5 fruit fly cellular contexts compared by ENCODE assay signal in genomic region chr3R:11200042-11200884, dm6.
TF ChIP-seq lines count a peak whose summit lies in the region.

No protein-coding gene starts in this region.

- no peak for TF ChIP-seq CTCF in whole organism, embryonic (GFP tag; optimal IDR thresholded peaks at IDR 0.05; lab: Kevin White, UChicago)

TF ChIP-seq in whole organism, adult, 20 proteins besides CTCF, POLR2A, EP300 and RAD21:
- TF ChIP-seq CG14711 (tag; optimal IDR thresholded peaks at IDR 0.05; lab: Kevin White, UChicago) (peak; percentile 56), ovo (GFP tag; optimal IDR thresholded peaks at IDR 0.05; lab: Kevin White, UChicago) (no peak), cic (GFP tag; optimal IDR thresholded peaks at IDR 0.05; lab: Kevin White, UChicago) (peak; percentile 30), CG7045 (GFP tag; optimal IDR thresholded peaks at IDR 0.05; lab: Kevin White, UChicago) (peak; percentile 2), Mnt (GFP tag; optimal IDR thresholded peaks at IDR 0.05; lab: Kevin White, UChicago) (peak; percentile 27), kay (GFP tag; lab: Kevin White, UChicago; ENCODE audit: borderline replicate concordance) (peak; percentile 92)

TF ChIP-seq in whole organism, embryonic, 481 proteins besides CTCF, POLR2A, EP300 and RAD21 (continues in another document):
- no peak for TF ChIP-seq az2 (GFP tag; optimal IDR thresholded peaks at IDR 0.05; lab: Kevin White, UChicago)
- no peak for TF ChIP-seq chif (GFP tag; optimal IDR thresholded peaks at IDR 0.05; lab: Kevin White, UChicago)
- TF ChIP-seq CG17361 (GFP tag; IDR thresholded peaks at IDR 0.05; lab: Robert Waterston, UW), result 0 out of 3 replicates have a peak, but pooled peaks have one; percentile 46
- TF ChIP-seq toy (GFP tag; IDR thresholded peaks at IDR 0.05; lab: Robert Waterston, UW), result no peak
- TF ChIP-seq Dref (GFP tag; IDR thresholded peaks at IDR 0.05; lab: Robert Waterston, UW), result no peak
- TF ChIP-seq Fer2 (tag; optimal IDR thresholded peaks at IDR 0.05; lab: Kevin White, UChicago), result no peak
- TF ChIP-seq CG3065 (GFP tag; optimal IDR thresholded peaks at IDR 0.05; lab: Kevin White, UChicago), result no peak
- no peak for TF ChIP-seq CG31441 (GFP tag; IDR thresholded peaks at IDR 0.05; lab: Robert Waterston, UW)
- no peak for TF ChIP-seq salm (tag; optimal IDR thresholded peaks at IDR 0.05; lab: Kevin White, UChicago)
- no peak for TF ChIP-seq CG15696 (tag; optimal IDR thresholded peaks at IDR 0.05; lab: Kevin White, UChicago)
- no peak for TF ChIP-seq E2f1 (GFP tag; IDR thresholded peaks at IDR 0.05; lab: Robert Waterston, UW)
- TF ChIP-seq usp (GFP tag; optimal IDR thresholded peaks at IDR 0.05; lab: Kevin White, UChicago), result no peak
- TF ChIP-seq CG2199 (GFP tag; IDR thresholded peaks at IDR 0.05; lab: Robert Waterston, UW), result no peak
- no peak for TF ChIP-seq fd64A (GFP tag; optimal IDR thresholded peaks at IDR 0.05; lab: Kevin White, UChicago)
- no peak for TF ChIP-seq H15 (GFP tag; IDR thresholded peaks at IDR 0.05; lab: Robert Waterston, UW)
- no peak for TF ChIP-seq vnd (GFP tag; IDR thresholded peaks at IDR 0.05; lab: Robert Waterston, UW; ENCODE audit: partially characterized antibody)
- TF ChIP-seq aop (GFP tag; IDR thresholded peaks at IDR 0.05; lab: Robert Waterston, UW), result no peak
- TF ChIP-seq CG6813 (GFP tag; optimal IDR thresholded peaks at IDR 0.05; lab: Kevin White, UChicago), result no peak
- no peak for TF ChIP-seq CG32767 (GFP tag; IDR thresholded peaks at IDR 0.05; lab: Robert Waterston, UW)
- TF ChIP-seq CG1233 (GFP tag; optimal IDR thresholded peaks at IDR 0.05; lab: Kevin White, UChicago), result no peak
- peak; percentile 16 for TF ChIP-seq ewg (GFP tag; optimal IDR thresholded peaks at IDR 0.05; lab: Kevin White, UChicago)
- no peak for TF ChIP-seq gt (GFP tag; IDR thresholded peaks at IDR 0.05; lab: Robert Waterston, UW)
- no peak for TF ChIP-seq onecut (GFP tag; IDR thresholded peaks at IDR 0.05; lab: Robert Waterston, UW)

TF ChIP-seq in whole organism, prepupa, 60 proteins besides CTCF, POLR2A, EP300 and RAD21:
- peak; percentile 18 for TF ChIP-seq Lpt (GFP tag; optimal IDR thresholded peaks at IDR 0.05; lab: Kevin White, UChicago)
- peak; percentile 38 for TF ChIP-seq dac (GFP tag; optimal IDR thresholded peaks at IDR 0.05; lab: Kevin White, UChicago)
- TF ChIP-seq Eip93F (GFP tag; optimal IDR thresholded peaks at IDR 0.05; lab: Kevin White, UChicago), result no peak
- TF ChIP-seq vri (GFP tag; optimal IDR thresholded peaks at IDR 0.05; lab: Kevin White, UChicago), result peak; percentile 96
- peak; percentile 92 for TF ChIP-seq svp (GFP tag; lab: Kevin White, UChicago)
- TF ChIP-seq CG7368 (GFP tag; optimal IDR thresholded peaks at IDR 0.05; lab: Kevin White, UChicago), result no peak
- TF ChIP-seq CG1621 (tag; optimal IDR thresholded peaks at IDR 0.05; lab: Kevin White, UChicago), result peak; percentile 56
- no peak for TF ChIP-seq OdsH (GFP tag; optimal IDR thresholded peaks at IDR 0.05; lab: Kevin White, UChicago)
- TF ChIP-seq CG31627 (GFP tag; optimal IDR thresholded peaks at IDR 0.05; lab: Kevin White, UChicago), result no peak
- peak; percentile 28; the same call in 1 of the 2 replicates for TF ChIP-seq CG11294 (GFP tag; IDR thresholded peaks at IDR 0.05; lab: Robert Waterston, UW)
- TF ChIP-seq net (GFP tag; optimal IDR thresholded peaks at IDR 0.05; lab: Kevin White, UChicago), result no peak

TF ChIP-seq in whole organism, pupa, 21 proteins besides CTCF, POLR2A, EP300 and RAD21:
- TF ChIP-seq EcR (GFP tag; optimal IDR thresholded peaks at IDR 0.05; lab: Kevin White, UChicago) (peak; percentile 94), CG32121 (GFP tag; IDR thresholded peaks at IDR 0.05; lab: Robert Waterston, UW) (no peak)

TF ChIP-seq in whole organism, wandering third instar larva, 38 proteins besides CTCF, POLR2A, EP300 and RAD21:
- TF ChIP-seq ey (GFP tag; optimal IDR thresholded peaks at IDR 0.05; lab: Kevin White, UChicago) (no peak), Hnf4 (GFP tag; optimal IDR thresholded peaks at IDR 0.05; lab: Kevin White, UChicago) (no peak), Mio (GFP tag; optimal IDR thresholded peaks at IDR 0.05; lab: Kevin White, UChicago) (no peak), brk (GFP tag; optimal IDR thresholded peaks at IDR 0.05; lab: Kevin White, UChicago) (no peak), CG32264 (GFP tag; optimal IDR thresholded peaks at IDR 0.05; lab: Kevin White, UChicago) (no peak), jim (GFP tag; optimal IDR thresholded peaks at IDR 0.05; lab: Kevin White, UChicago) (no peak), rgr (GFP tag; optimal IDR thresholded peaks at IDR 0.05; lab: Kevin White, UChicago) (no peak), tai (GFP tag; optimal IDR thresholded peaks at IDR 0.05; lab: Kevin White, UChicago) (no peak), Dif (GFP tag; optimal IDR thresholded peaks at IDR 0.05; lab: Kevin White, UChicago; ENCODE audit: partially characterized antibody) (peak; percentile 83), Sp1 (GFP tag; optimal IDR thresholded peaks at IDR 0.05; lab: Kevin White, UChicago) (no peak), GATAd (GFP tag; optimal IDR thresholded peaks at IDR 0.05; lab: Kevin White, UChicago) (no peak), Hr83 (GFP tag; optimal IDR thresholded peaks at IDR 0.05; lab: Kevin White, UChicago; ENCODE audit: poor library complexity, severe bottlenecking) (peak; percentile 21), sv (GFP tag; optimal IDR thresholded peaks at IDR 0.05; lab: Kevin White, UChicago) (no peak), dl (GFP tag; optimal IDR thresholded peaks at IDR 0.05; lab: Kevin White, UChicago; ENCODE audit: insufficient read depth in 1 of 2, partially characterized antibody in 2 of 2) (peak; percentile 48 to 81), dmrt93B (GFP tag; optimal IDR thresholded peaks at IDR 0.05; lab: Kevin White, UChicago) (no peak), dsf (GFP tag; optimal IDR thresholded peaks at IDR 0.05; lab: Kevin White, UChicago; ENCODE audit: borderline replicate concordance) (no peak), Dfd (GFP tag; optimal IDR thresholded peaks at IDR 0.05; lab: Kevin White, UChicago) (no peak)
TF ChIP-seq in whole organism, wandering third instar larva: peak in this region for 3.
